Fruit fly (Drosophila melanogaster) whole organism, pupa: ENCODE measurements around the gene CG13060.

ENCODE experiments used
- CG10348 ChIP-seq: fragments of 200-800 bp; sonication (Bioruptor generic); IDR thresholded peaks from 2 replicates; pipeline ENCODE4 v1.3.6; 2022; ENCODE audit warnings: missing biosample characterization, missing genetic modification characterization
- CG13204 ChIP-seq: fragments of 200-800 bp; sonication (Bioruptor generic); optimal IDR thresholded peaks from 2 replicates; lab custom pipeline; 2018; ENCODE audit warnings: missing biosample characterization, mild to moderate bottlenecking, missing genetic modification characterization, moderate library complexity
- CG15710 ChIP-seq: fragments of 200-800 bp; sonication (Bioruptor generic); optimal IDR thresholded peaks from 2 replicates; lab custom pipeline; 2018; ENCODE audit warnings: missing biosample characterization, mild to moderate bottlenecking, missing genetic modification characterization, moderate library complexity
- CG32121 ChIP-seq: fragments of 200-800 bp; sonication (Bioruptor generic); IDR thresholded peaks from 2 replicates; pipeline ENCODE4 v1.3.6; 2022; ENCODE audit warnings: missing biosample characterization, missing genetic modification characterization
- CG8301 ChIP-seq: fragments of 200-800 bp; sonication (Bioruptor generic); optimal IDR thresholded peaks from 2 replicates; lab custom pipeline; 2018; ENCODE audit warnings: missing biosample characterization, mild to moderate bottlenecking, missing genetic modification characterization
- EcR ChIP-seq: fragments of 200-800 bp; sonication (Bioruptor generic); optimal IDR thresholded peaks from 3 replicates; lab custom pipeline; 2019; ENCODE audit warnings: missing biosample characterization, missing genetic modification characterization, mild to moderate bottlenecking, moderate library complexity, missing genetic modification reagents
- Ets98B ChIP-seq: fragments of 200-800 bp; sonication (Bioruptor generic); IDR thresholded peaks from 2 replicates; pipeline ENCODE4 v1.3.6; 2022; ENCODE audit warnings: missing biosample characterization, missing genetic modification characterization
- Snoo ChIP-seq: fragments of 200-800 bp; sonication (Bioruptor generic); optimal IDR thresholded peaks from 3 replicates; lab custom pipeline; 2017; ENCODE audit warnings: missing biosample characterization, mild to moderate bottlenecking, missing genetic modification characterization, inconsistent platforms
- gl ChIP-seq: fragments of 200-800 bp; sonication (Bioruptor generic); optimal IDR thresholded peaks from 2 replicates; lab custom pipeline; 2018; ENCODE audit warnings: missing biosample characterization, mild to moderate bottlenecking, missing genetic modification characterization

DNA sequence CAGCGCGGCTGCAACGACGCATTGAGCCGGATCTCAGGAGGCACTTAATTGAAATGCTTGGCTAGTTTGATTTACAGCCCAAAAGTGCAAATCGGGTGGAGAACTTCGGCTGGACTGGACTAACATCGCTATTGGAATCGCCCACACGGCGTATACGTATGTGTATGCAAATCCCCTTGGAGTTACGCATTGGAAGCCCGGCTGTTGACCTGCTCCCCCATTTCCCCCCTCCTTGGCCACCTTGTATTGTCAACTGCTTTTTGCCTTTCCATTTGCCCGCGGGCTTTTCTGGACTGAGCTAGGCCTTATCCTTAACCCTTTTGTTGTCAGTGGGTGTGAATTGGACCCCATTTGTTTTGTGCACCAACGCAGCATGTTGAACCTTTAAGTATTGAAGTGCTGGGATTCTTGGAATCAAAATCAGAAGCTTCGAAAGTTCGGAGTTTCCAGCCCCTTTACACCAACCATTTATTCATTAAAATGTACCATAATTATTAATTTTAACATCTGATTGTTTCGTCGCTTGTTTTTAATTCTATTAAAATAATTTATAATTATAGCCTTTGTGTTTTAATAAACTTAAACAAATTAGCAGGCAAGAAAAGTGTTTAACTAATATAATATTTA, 44.2 kb upstream of the CG13060 start:
- TF ChIP-seq CG15710 (tag; lab: Kevin White, UChicago), result peak; percentile 41
- no peak for TF ChIP-seq Snoo
- no peak for TF ChIP-seq CG8301 (tag; lab: Kevin White, UChicago)
- TF ChIP-seq EcR (GFP tag; lab: Kevin White, UChicago), result peak; percentile 75
- TF ChIP-seq gl (tag; lab: Kevin White, UChicago), result no peak
- TF ChIP-seq CG10348, result no peak
- TF ChIP-seq CG32121, result no peak
- TF ChIP-seq CG13204 (GFP tag; lab: Kevin White, UChicago), result no peak
- TF ChIP-seq Ets98B (GFP tag; lab: Robert Waterston, UW), result no peak
